Fruit fly (Drosophila melanogaster) whole organism: ENCODE results near the gene CG43401.

Source experiments
- CG8478 ChIP-seq: fragments of >200 bp; optimal IDR thresholded peaks from 2 replicates; lab custom pipeline; 2018; ENCODE audit warnings: inconsistent platforms
- EcR ChIP-seq, 2 experiments: fragments of >200 bp; optimal IDR thresholded peaks; 2 replicates each; lab custom pipeline; 2017; ENCODE audit warnings: missing biosample characterization in 2 of 2, missing genetic modification characterization in 2 of 2, missing genetic modification reagents in 2 of 2
- usp ChIP-seq: fragments of >200 bp; optimal IDR thresholded peaks from 2 replicates; lab custom pipeline; 2017; ENCODE audit warnings: missing biosample characterization, missing genetic modification characterization, mixed read lengths

- TF ChIP-seq CG8478 (lab: Kevin White, UChicago) (no peak), EcR (GFP tag; optimal IDR thresholded peaks at IDR 0.05; lab: Kevin White, UChicago) (no peak), usp (GFP tag; lab: Kevin White, UChicago) (no peak)
Measured at dm6 chr2L:1418129-1418746, 10.0 kb upstream of the CG43401 start.
